Fruit fly (Drosophila melanogaster) whole organism, prepupa: Measurements from ENCODE around the gene Sik2.
A peak's percentile ranks its signal among the peaks of the same experiment; 100 is the strongest.

Experiments used
- Blimp-1 ChIP-seq: fragments of 200-800 bp; sonication (Bioruptor generic); optimal IDR thresholded peaks from 3 replicates; lab custom pipeline; 2017; ENCODE audit warnings: missing biosample characterization, missing genetic modification characterization, mild to moderate bottlenecking, moderate library complexity, missing genetic modification reagents
- CG10631 ChIP-seq: fragments of 200-800 bp; sonication (Bioruptor generic); optimal IDR thresholded peaks from 2 replicates; lab custom pipeline; 2016; ENCODE audit warnings: missing biosample characterization, missing genetic modification characterization
- CG11902 ChIP-seq: fragments of 200-800 bp; sonication (Bioruptor generic); optimal IDR thresholded peaks from 3 replicates; lab custom pipeline; 2016; ENCODE audit warnings: missing biosample characterization, missing genetic modification characterization
- CG15336 ChIP-seq: fragments of 200-800 bp; sonication (Bioruptor generic); IDR thresholded peaks from 2 replicates; pipeline ENCODE4 v1.3.6; 2022; ENCODE audit warnings: missing biosample characterization, missing genetic modification characterization
- CG1621 ChIP-seq: fragments of 200-800 bp; sonication (Bioruptor generic); optimal IDR thresholded peaks from 3 replicates; lab custom pipeline; 2018; ENCODE audit warnings: missing biosample characterization, mild to moderate bottlenecking, missing genetic modification characterization
- CG31627 ChIP-seq: fragments of 200-800 bp; sonication (Bioruptor generic); optimal IDR thresholded peaks from 3 replicates; lab custom pipeline; 2016; ENCODE audit warnings: missing biosample characterization, missing genetic modification characterization
- CG32006 ChIP-seq: fragments of 200-800 bp; sonication (Bioruptor generic); optimal IDR thresholded peaks from 3 replicates; lab custom pipeline; 2017; ENCODE audit warnings: missing biosample characterization, mild to moderate bottlenecking, missing genetic modification characterization
- CG3919 ChIP-seq: fragments of 200-800 bp; sonication (Bioruptor generic); optimal IDR thresholded peaks from 3 replicates; lab custom pipeline; 2016; ENCODE audit warnings: missing biosample characterization, missing genetic modification characterization
- CG6163 ChIP-seq: fragments of 200-800 bp; sonication (Bioruptor generic); IDR thresholded peaks from 3 replicates; pipeline ENCODE4 v1.3.6; 2022; ENCODE audit warnings: missing biosample characterization, missing genetic modification characterization
- CG6792 ChIP-seq: fragments of 200-800 bp; sonication (Bioruptor generic); optimal IDR thresholded peaks from 3 replicates; lab custom pipeline; 2016; ENCODE audit warnings: missing biosample characterization, missing genetic modification characterization
- CG6808 ChIP-seq: fragments of 200-800 bp; sonication (Bioruptor generic); optimal IDR thresholded peaks from 3 replicates; lab custom pipeline; 2017; ENCODE audit warnings: missing biosample characterization, missing genetic modification characterization, mild to moderate bottlenecking, moderate library complexity, missing genetic modification reagents
- CG7368 ChIP-seq: fragments of 200-800 bp; sonication (Bioruptor generic); optimal IDR thresholded peaks from 3 replicates; lab custom pipeline; 2016; ENCODE audit warnings: missing biosample characterization, missing genetic modification characterization
- CG8119 ChIP-seq: fragments of 200-800 bp; sonication (Bioruptor generic); IDR thresholded peaks from 3 replicates; pipeline ENCODE4 v1.3.6; 2022; ENCODE audit warnings: missing biosample characterization, missing genetic modification characterization
- CG8319 ChIP-seq: fragments of 200-800 bp; sonication (Bioruptor generic); optimal IDR thresholded peaks from 3 replicates; lab custom pipeline; 2016; ENCODE audit warnings: missing biosample characterization, missing genetic modification characterization
- CG9139 ChIP-seq: fragments of 200-800 bp; sonication (Bioruptor generic); optimal IDR thresholded peaks from 3 replicates; lab custom pipeline; 2017; ENCODE audit warnings: missing biosample characterization, mild to moderate bottlenecking, missing genetic modification characterization
- Eip78C ChIP-seq: fragments of 200-800 bp; sonication (Bioruptor generic); peaks from one replicate; lab custom pipeline; 2016; ENCODE audit warnings: missing biosample characterization, missing genetic modification characterization
- Ets21C ChIP-seq: fragments of 200-800 bp; sonication (Bioruptor generic); optimal IDR thresholded peaks from 3 replicates; lab custom pipeline; 2016; ENCODE audit warnings: missing biosample characterization, missing genetic modification characterization
- Hr38 ChIP-seq: sonication (Bioruptor generic); optimal IDR thresholded peaks from 2 replicates; lab custom pipeline; 2016; ENCODE audit warnings: missing biosample characterization, missing genetic modification characterization
- Hr39 ChIP-seq: fragments of 200-800 bp; sonication (Bioruptor generic); optimal IDR thresholded peaks from 2 replicates; lab custom pipeline; 2016; ENCODE audit warnings: missing biosample characterization, missing genetic modification characterization
- Hr4 ChIP-seq: fragments of 200-800 bp; sonication (Bioruptor generic); optimal IDR thresholded peaks from 3 replicates; lab custom pipeline; 2016; ENCODE audit warnings: missing biosample characterization, missing genetic modification characterization
- Lpt ChIP-seq: fragments of 200-800 bp; sonication (Bioruptor generic); optimal IDR thresholded peaks from 3 replicates; lab custom pipeline; 2016; ENCODE audit warnings: missing biosample characterization, missing genetic modification characterization
- Met ChIP-seq: fragments of 200-800 bp; sonication (Bioruptor generic); optimal IDR thresholded peaks from 3 replicates; lab custom pipeline; 2016; ENCODE audit warnings: missing biosample characterization, missing genetic modification characterization
- OdsH ChIP-seq: fragments of 200-800 bp; sonication (Bioruptor generic); optimal IDR thresholded peaks from 3 replicates; lab custom pipeline; 2016; ENCODE audit warnings: missing biosample characterization, missing genetic modification characterization
- Sox15 ChIP-seq: fragments of 200-800 bp; sonication (Bioruptor generic); optimal IDR thresholded peaks from 3 replicates; lab custom pipeline; 2016; ENCODE audit warnings: missing biosample characterization, missing genetic modification characterization
- acj6 ChIP-seq: fragments of 200-800 bp; sonication (Bioruptor generic); optimal IDR thresholded peaks from 3 replicates; lab custom pipeline; 2016; ENCODE audit warnings: missing biosample characterization, missing genetic modification characterization
- dac ChIP-seq: fragments of 200-800 bp; sonication (Bioruptor generic); optimal IDR thresholded peaks from 2 replicates; lab custom pipeline; 2017; ENCODE audit warnings: missing biosample characterization, mild to moderate bottlenecking, missing genetic modification characterization
- eg ChIP-seq: fragments of 200-800 bp; sonication (Bioruptor generic); IDR thresholded peaks from 3 replicates; pipeline ENCODE4 v1.3.6; 2022; ENCODE audit warnings: missing biosample characterization, missing genetic modification characterization
- esn ChIP-seq: fragments of 200-800 bp; sonication (Bioruptor generic); optimal IDR thresholded peaks from 2 replicates; lab custom pipeline; 2016; ENCODE audit warnings: missing biosample characterization, mild to moderate bottlenecking, missing genetic modification characterization, moderate library complexity
- fd59A ChIP-seq: fragments of 200-800 bp; sonication (Bioruptor generic); optimal IDR thresholded peaks from 2 replicates; lab custom pipeline; 2017; ENCODE audit warnings: missing biosample characterization, mild to moderate bottlenecking, missing genetic modification characterization, missing genetic modification reagents
- fkh ChIP-seq: fragments of 200-800 bp; sonication (Bioruptor generic); optimal IDR thresholded peaks from 3 replicates; lab custom pipeline; 2017; ENCODE audit warnings: missing biosample characterization, mild to moderate bottlenecking, missing genetic modification characterization, moderate library complexity
- lz ChIP-seq: fragments of 200-800 bp; sonication (Bioruptor generic); optimal IDR thresholded peaks from 3 replicates; lab custom pipeline; 2016; ENCODE audit warnings: missing biosample characterization, missing genetic modification characterization
- net ChIP-seq: fragments of 200-800 bp; sonication (Bioruptor generic); optimal IDR thresholded peaks from 3 replicates; lab custom pipeline; 2016; ENCODE audit warnings: missing biosample characterization, missing genetic modification characterization
- pdm3 ChIP-seq: fragments of 200-800 bp; sonication (Bioruptor generic); optimal IDR thresholded peaks from 3 replicates; lab custom pipeline; 2016; ENCODE audit warnings: missing biosample characterization, missing genetic modification characterization
- salr ChIP-seq, 2 experiments: fragments of 200-800 bp; sonication (Bioruptor generic); optimal IDR thresholded peaks; 3 replicates each; lab custom pipeline; 2016 to 2018; ENCODE audit warnings: missing biosample characterization in 2 of 2, missing genetic modification characterization in 2 of 2, mild to moderate bottlenecking in 1 of 2
- spab ChIP-seq: fragments of 200-800 bp; sonication (Bioruptor generic); optimal IDR thresholded peaks from 2 replicates; lab custom pipeline; 2017; ENCODE audit warnings: missing biosample characterization, mild to moderate bottlenecking, missing genetic modification characterization, missing genetic modification reagents
- svp ChIP-seq: fragments of 200-800 bp; sonication (Bioruptor generic); peaks from one replicate; lab custom pipeline; 2016; ENCODE audit warnings: missing biosample characterization, missing genetic modification characterization
- topi ChIP-seq: fragments of 200-800 bp; sonication (Bioruptor generic); optimal IDR thresholded peaks from 3 replicates; lab custom pipeline; 2016; ENCODE audit warnings: missing biosample characterization, missing genetic modification characterization

The Sik2 gene

dm6 chrX:2107782-2108409 is 46.2 kb upstream of the Sik2 start (continued):
- TF ChIP-seq OdsH (peak; percentile 63), lz (GFP tag; lab: Kevin White, UChicago) (peak; percentile 10)

- no peak for TF ChIP-seq CG8319 (GFP tag; lab: Kevin White, UChicago)
- no peak for TF ChIP-seq Blimp-1 (GFP tag; lab: Kevin White, UChicago)
- TF ChIP-seq CG3919 (GFP tag; lab: Kevin White, UChicago), result no peak
- no peak for TF ChIP-seq CG10631
- no peak for TF ChIP-seq lz (GFP tag; lab: Kevin White, UChicago)
- TF ChIP-seq esn (GFP tag; lab: Kevin White, UChicago), result no peak
- no peak for TF ChIP-seq OdsH
- no peak for TF ChIP-seq CG1621 (tag; lab: Kevin White, UChicago)
- TF ChIP-seq Lpt (GFP tag; lab: Kevin White, UChicago), result no peak
- no peak for TF ChIP-seq Eip78C
- no peak for TF ChIP-seq CG9139 (GFP tag; lab: Kevin White, UChicago)
- no peak for TF ChIP-seq Ets21C (GFP tag; lab: Kevin White, UChicago)
- TF ChIP-seq CG6808 (GFP tag; lab: Kevin White, UChicago), result no peak
- no peak for TF ChIP-seq fd59A (GFP tag; lab: Kevin White, UChicago)
- no peak for TF ChIP-seq Met (GFP tag; lab: Kevin White, UChicago)
- TF ChIP-seq topi (GFP tag; lab: Kevin White, UChicago), result no peak
- no peak for TF ChIP-seq Hr38
These were observed 44.7 kb upstream of the Sik2 start for dm6 chrX:2106367-2106766.

DNA sequence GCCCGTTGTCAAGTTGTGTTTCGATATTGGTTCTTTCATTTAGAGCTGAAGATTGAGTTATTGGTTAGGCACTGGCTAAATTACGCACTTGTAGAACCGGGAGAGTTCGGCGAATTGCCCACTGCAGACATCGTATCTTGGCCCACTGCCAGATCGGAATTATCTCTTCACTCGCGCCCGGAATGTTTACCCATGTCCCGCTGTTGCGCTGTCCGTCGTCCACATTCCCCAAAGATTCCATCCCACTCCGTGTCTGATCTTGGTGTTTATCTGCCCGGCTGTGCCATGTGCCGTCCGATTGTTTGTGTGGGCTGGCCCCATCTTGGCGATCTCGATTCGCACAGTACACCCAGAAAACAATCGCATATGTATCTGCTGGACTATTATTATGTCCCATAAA is 42.6 kb upstream of the Sik2 start:
- TF ChIP-seq acj6 (GFP tag; lab: Kevin White, UChicago), result no peak
- no peak for TF ChIP-seq CG8319 (GFP tag; lab: Kevin White, UChicago)
- TF ChIP-seq esn (GFP tag; lab: Kevin White, UChicago), result no peak
- TF ChIP-seq salr (GFP tag; optimal IDR thresholded peaks at IDR 0.05; lab: Kevin White, UChicago), result no peak
- TF ChIP-seq, all 60 proteins: peak for 0

- TF ChIP-seq fkh (peak; percentile 51), CG6792 (GFP tag; lab: Kevin White, UChicago) (no peak), svp (GFP tag; lab: Kevin White, UChicago) (no peak)
These were observed 42.1 kb upstream of the Sik2 start for dm6 chrX:2103859-2104258.

DNA sequence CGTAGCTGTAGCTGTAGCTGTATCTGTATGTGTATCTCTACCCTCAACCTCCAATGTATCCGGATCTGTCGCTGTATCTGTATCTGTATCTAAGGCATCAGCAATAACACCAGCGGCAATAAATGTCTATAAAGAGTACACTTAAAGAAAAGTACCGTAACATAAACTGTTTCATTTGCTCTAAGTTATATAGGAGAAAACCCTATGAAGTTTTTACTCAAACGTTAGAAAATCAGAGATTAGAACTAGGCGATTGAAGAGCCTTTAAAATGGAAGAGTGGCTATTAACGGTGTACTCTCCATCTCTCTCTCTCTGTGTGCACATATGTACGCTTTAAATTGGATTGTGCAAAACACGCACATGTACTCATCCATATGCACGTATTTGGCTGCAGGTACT is 36.6 kb upstream of the Sik2 start:
- TF ChIP-seq pdm3 (GFP tag; lab: Kevin White, UChicago) (no peak), svp (GFP tag; lab: Kevin White, UChicago) (no peak), Lpt (GFP tag; lab: Kevin White, UChicago) (peak; percentile 21), CG7368 (GFP tag; lab: Kevin White, UChicago) (no peak), CG31627 (GFP tag; lab: Kevin White, UChicago) (no peak), Blimp-1 (GFP tag; lab: Kevin White, UChicago) (no peak), CG8119 (GFP tag; lab: Robert Waterston, UW) (no peak), CG8319 (GFP tag; lab: Kevin White, UChicago) (no peak), Hr38 (no peak), CG6163 (GFP tag; lab: Robert Waterston, UW) (0 out of 3 replicates have a peak, but pooled peaks have one; percentile 32), Sox15 (GFP tag; lab: Kevin White, UChicago) (no peak), CG15336 (peak; percentile 55), CG32006 (GFP tag; lab: Kevin White, UChicago) (peak; percentile 45), CG9139 (GFP tag; lab: Kevin White, UChicago) (no peak), dac (GFP tag; lab: Kevin White, UChicago) (no peak), CG1621 (tag; lab: Kevin White, UChicago) (no peak), eg (GFP tag; lab: Robert Waterston, UW) (peak; percentile 65), spab (no peak), CG11902 (GFP tag; lab: Kevin White, UChicago) (no peak), net (GFP tag; lab: Kevin White, UChicago) (no peak), salr (GFP tag; optimal IDR thresholded peaks at IDR 0.05; lab: Kevin White, UChicago) (no peak), topi (GFP tag; lab: Kevin White, UChicago) (no peak), Eip78C (peak; percentile 71), Hr39 (no peak), Hr4 (GFP tag; lab: Kevin White, UChicago) (peak; percentile 40)
